Fruit fly (Drosophila melanogaster) whole organism, embryonic: Measurements from ENCODE around the gene sage.
A peak's percentile ranks its signal among the peaks of the same experiment; 100 is the strongest.

ENCODE experiments used
- B-H2 ChIP-seq: fragments of 200-800 bp; sonication (Bioruptor generic); optimal IDR thresholded peaks from 2 replicates; lab custom pipeline; 2018; ENCODE audit warnings: missing biosample characterization, mild to moderate bottlenecking, missing genetic modification characterization
- Bgb ChIP-seq: fragments of 200-800 bp; sonication (Bioruptor generic); IDR thresholded peaks from 2 replicates; pipeline ENCODE4 v1.3.6; 2022; ENCODE audit warnings: missing biosample characterization, missing genetic modification characterization; ENCODE audit not compliant: partially characterized antibody
- Bteb2 ChIP-seq: fragments of 200-800 bp; sonication (Bioruptor generic); optimal IDR thresholded peaks from 2 replicates; lab custom pipeline; 2016; ENCODE audit warnings: missing biosample characterization, missing genetic modification characterization
- CG10366 ChIP-seq: fragments of 200-800 bp; sonication (Bioruptor generic); IDR thresholded peaks from 2 replicates; pipeline ENCODE4 v1.3.6; 2022; ENCODE audit warnings: missing biosample characterization, missing genetic modification characterization
- CG11247 ChIP-seq: fragments of 200-800 bp; sonication (Bioruptor generic); IDR thresholded peaks from 2 replicates; pipeline ENCODE4 v1.3.6; 2022; ENCODE audit warnings: missing biosample characterization, missing genetic modification characterization
- CG12104 ChIP-seq: fragments of 200-800 bp; sonication (Bioruptor generic); optimal IDR thresholded peaks from 3 replicates; lab custom pipeline; 2016; ENCODE audit warnings: missing biosample characterization, missing genetic modification characterization
- CG12391 ChIP-seq: fragments of 200-800 bp; sonication (Bioruptor generic); optimal IDR thresholded peaks from 3 replicates; lab custom pipeline; 2018; ENCODE audit warnings: missing biosample characterization, mild to moderate bottlenecking, missing genetic modification characterization, moderate library complexity
- CG15479 ChIP-seq: fragments of 200-800 bp; sonication (Bioruptor generic); optimal IDR thresholded peaks from 3 replicates; lab custom pipeline; 2019; ENCODE audit warnings: missing biosample characterization, mild to moderate bottlenecking, missing genetic modification characterization, moderate library complexity
- CG2116 ChIP-seq: fragments of 200-800 bp; sonication (Bioruptor generic); optimal IDR thresholded peaks from 3 replicates; lab custom pipeline; 2018; ENCODE audit warnings: missing biosample characterization, mild to moderate bottlenecking, missing genetic modification characterization
- CG3163 ChIP-seq: fragments of 200-800 bp; sonication (Bioruptor generic); optimal IDR thresholded peaks from 3 replicates; lab custom pipeline; 2016; ENCODE audit warnings: missing biosample characterization, missing genetic modification characterization
- CG33557 ChIP-seq: fragments of 200-800 bp; sonication (Bioruptor generic); optimal IDR thresholded peaks from 2 replicates; lab custom pipeline; 2019; ENCODE audit warnings: missing biosample characterization, mild to moderate bottlenecking, missing genetic modification characterization, moderate library complexity
- CG34376 ChIP-seq: fragments of 200-800 bp; sonication (Bioruptor generic); optimal IDR thresholded peaks from 2 replicates; lab custom pipeline; 2018; ENCODE audit warnings: missing biosample characterization, mild to moderate bottlenecking, missing genetic modification characterization
- CG6254 ChIP-seq: fragments of 200-800 bp; sonication (Bioruptor generic); optimal IDR thresholded peaks from 3 replicates; lab custom pipeline; 2017; ENCODE audit warnings: mild to moderate bottlenecking, missing biosample characterization, missing genetic modification reagents, missing genetic modification characterization
- CG6813 ChIP-seq: fragments of 200-800 bp; sonication (Bioruptor generic); optimal IDR thresholded peaks from 2 replicates; lab custom pipeline; 2017; ENCODE audit warnings: missing biosample characterization, missing genetic modification characterization, mild to moderate bottlenecking, moderate library complexity, missing genetic modification reagents
- CG7271 ChIP-seq: fragments of 200-800 bp; sonication (Bioruptor generic); optimal IDR thresholded peaks from 2 replicates; lab custom pipeline; 2018; ENCODE audit warnings: missing biosample characterization, mild to moderate bottlenecking, missing genetic modification characterization, moderate library complexity
- CG8359 ChIP-seq: fragments of 200-800 bp; sonication (Bioruptor generic); optimal IDR thresholded peaks from 2 replicates; lab custom pipeline; 2017; ENCODE audit warnings: missing biosample characterization, mild to moderate bottlenecking, missing genetic modification characterization, borderline replicate concordance
- CoRest ChIP-seq: fragments of 200-800 bp; sonication (Bioruptor generic); optimal IDR thresholded peaks from 3 replicates; lab custom pipeline; 2018; ENCODE audit warnings: missing biosample characterization, mild to moderate bottlenecking, missing genetic modification characterization, moderate library complexity
- E2f1 ChIP-seq: fragments of 200-800 bp; sonication (Bioruptor generic); IDR thresholded peaks from 2 replicates; pipeline ENCODE4 v1.3.6; 2022; ENCODE audit warnings: missing biosample characterization, missing genetic modification characterization
- Ets97D ChIP-seq: fragments of 200-800 bp; sonication (Bioruptor generic); optimal IDR thresholded peaks from 3 replicates; lab custom pipeline; 2016; ENCODE audit warnings: missing biosample characterization, missing genetic modification characterization
- HLH4C ChIP-seq: fragments of 200-800 bp; sonication (Bioruptor generic); IDR thresholded peaks from 3 replicates; pipeline ENCODE4 v1.3.6; 2022; ENCODE audit warnings: missing biosample characterization, missing genetic modification characterization; ENCODE audit not compliant: partially characterized antibody
- Hey ChIP-seq: fragments of 200-800 bp; sonication (Bioruptor generic); optimal IDR thresholded peaks from 3 replicates; lab custom pipeline; 2018; ENCODE audit warnings: missing biosample characterization, mild to moderate bottlenecking, missing genetic modification characterization
- MESR4 ChIP-seq: fragments of 200-800 bp; sonication (Bioruptor generic); optimal IDR thresholded peaks from 2 replicates; lab custom pipeline; 2018; ENCODE audit warnings: missing biosample characterization, mild to moderate bottlenecking, missing genetic modification characterization, moderate library complexity
- MTF-1 ChIP-seq: fragments of 200-800 bp; sonication (Bioruptor generic); optimal IDR thresholded peaks from 2 replicates; lab custom pipeline; 2018; ENCODE audit warnings: missing biosample characterization, mild to moderate bottlenecking, missing genetic modification characterization, borderline replicate concordance
- Side ChIP-seq: fragments of 200-800 bp; sonication (Bioruptor generic); optimal IDR thresholded peaks from 2 replicates; lab custom pipeline; 2016; ENCODE audit warnings: missing biosample characterization, missing genetic modification characterization
- Sry-β ChIP-seq: fragments of 200-800 bp; sonication (Bioruptor generic); optimal IDR thresholded peaks from 2 replicates; lab custom pipeline; 2018; ENCODE audit warnings: missing biosample characterization, mild to moderate bottlenecking, missing genetic modification characterization, moderate library complexity
- Ssrp ChIP-seq: fragments of 200-800 bp; sonication (Bioruptor generic); optimal IDR thresholded peaks from 2 replicates; lab custom pipeline; 2018; ENCODE audit warnings: missing biosample characterization, mild to moderate bottlenecking, missing genetic modification characterization, moderate library complexity
- Xbp1 ChIP-seq: fragments of 200-800 bp; sonication (Bioruptor generic); optimal IDR thresholded peaks from 3 replicates; lab custom pipeline; 2016; ENCODE audit warnings: missing biosample characterization, mild to moderate bottlenecking, missing genetic modification characterization
- Xrp1 ChIP-seq: fragments of 200-800 bp; sonication (Bioruptor generic); IDR thresholded peaks from 2 replicates; pipeline ENCODE4 v1.3.6; 2022; ENCODE audit warnings: missing biosample characterization, missing genetic modification characterization
- ab ChIP-seq: fragments of 200-800 bp; sonication (Bioruptor generic); optimal IDR thresholded peaks from 2 replicates; lab custom pipeline; 2016; ENCODE audit warnings: missing biosample characterization, missing genetic modification characterization
- btn ChIP-seq: fragments of 200-800 bp; sonication (Bioruptor generic); optimal IDR thresholded peaks from 2 replicates; lab custom pipeline; 2016; ENCODE audit warnings: missing biosample characterization, missing genetic modification characterization
- cad ChIP-seq: fragments of >200 bp; optimal IDR thresholded peaks from 2 replicates; lab custom pipeline; 2017; ENCODE audit warnings: missing biosample characterization, missing genetic modification characterization
- corto ChIP-seq: fragments of 200-800 bp; sonication (Bioruptor generic); optimal IDR thresholded peaks from 2 replicates; lab custom pipeline; 2016; ENCODE audit warnings: missing biosample characterization, mild to moderate bottlenecking, missing genetic modification characterization, moderate library complexity
- danr ChIP-seq: fragments of 200-800 bp; sonication (Bioruptor generic); IDR thresholded peaks from 2 replicates; pipeline ENCODE4 v1.3.6; 2022; ENCODE audit warnings: missing biosample characterization, missing genetic modification characterization
- gcm2 ChIP-seq: fragments of 200-800 bp; sonication (Bioruptor generic); optimal IDR thresholded peaks from 2 replicates; lab custom pipeline; 2016; ENCODE audit warnings: missing biosample characterization, missing genetic modification characterization
- h ChIP-seq: fragments of >200 bp; optimal IDR thresholded peaks from 2 replicates; lab custom pipeline; 2017
- her ChIP-seq: fragments of 200-800 bp; sonication (Bioruptor generic); optimal IDR thresholded peaks from 2 replicates; lab custom pipeline; 2016; ENCODE audit warnings: missing biosample characterization, missing genetic modification characterization
- kay ChIP-seq: fragments of 200-800 bp; sonication (Bioruptor generic); optimal IDR thresholded peaks from 2 replicates; lab custom pipeline; 2016; ENCODE audit warnings: missing biosample characterization, missing genetic modification characterization
- klu ChIP-seq: fragments of 200-800 bp; sonication (Bioruptor generic); IDR thresholded peaks from 2 replicates; pipeline ENCODE4 v1.3.6; 2022; ENCODE audit warnings: missing biosample characterization, missing genetic modification characterization
- maf-S ChIP-seq: fragments of 200-800 bp; sonication (Bioruptor generic); optimal IDR thresholded peaks from 2 replicates; lab custom pipeline; 2016; ENCODE audit warnings: missing biosample characterization, missing genetic modification characterization
- nerfin-1 ChIP-seq: fragments of 200-800 bp; sonication (Bioruptor generic); optimal IDR thresholded peaks from 3 replicates; lab custom pipeline; 2019; ENCODE audit warnings: missing biosample characterization, mild to moderate bottlenecking, missing genetic modification characterization, moderate library complexity
- pb ChIP-seq: fragments of 200-800 bp; sonication (Bioruptor generic); optimal IDR thresholded peaks from 3 replicates; lab custom pipeline; 2016; ENCODE audit warnings: missing biosample characterization, missing genetic modification characterization
- pita ChIP-seq: fragments of 200-800 bp; sonication (Bioruptor generic); optimal IDR thresholded peaks from 2 replicates; lab custom pipeline; 2017; ENCODE audit warnings: missing biosample characterization, mild to moderate bottlenecking, missing genetic modification characterization
- sens ChIP-seq: fragments of 200-800 bp; sonication (Bioruptor generic); peaks from one replicate; lab custom pipeline; 2016; ENCODE audit warnings: missing biosample characterization, missing genetic modification characterization
- shn ChIP-seq: fragments of 200-800 bp; sonication (Bioruptor generic); optimal IDR thresholded peaks from 3 replicates; lab custom pipeline; 2016; ENCODE audit warnings: missing biosample characterization, missing genetic modification characterization
- slp2 ChIP-seq: fragments of 200-800 bp; sonication (Bioruptor generic); optimal IDR thresholded peaks from 2 replicates; lab custom pipeline; 2016; ENCODE audit warnings: missing biosample characterization, missing genetic modification characterization
- stwl ChIP-seq: fragments of 200-800 bp; sonication (Bioruptor generic); optimal IDR thresholded peaks from 3 replicates; lab custom pipeline; 2018; ENCODE audit warnings: missing biosample characterization, mild to moderate bottlenecking, missing genetic modification characterization, moderate library complexity
- tgo ChIP-seq: fragments of 200-800 bp; sonication (Bioruptor generic); IDR thresholded peaks from 3 replicates; pipeline ENCODE4 v1.3.6; 2022; ENCODE audit warnings: missing biosample characterization, missing genetic modification characterization
- tup ChIP-seq: fragments of 200-800 bp; sonication (Bioruptor generic); optimal IDR thresholded peaks from 2 replicates; lab custom pipeline; 2016; ENCODE audit warnings: missing biosample characterization, mild to moderate bottlenecking, missing genetic modification characterization, moderate library complexity
- unc-4 ChIP-seq: fragments of 200-800 bp; sonication (Bioruptor generic); IDR thresholded peaks from 2 replicates; pipeline ENCODE4 v1.3.6; 2022; ENCODE audit warnings: missing biosample characterization, missing genetic modification characterization; ENCODE audit not compliant: partially characterized antibody
- vnd ChIP-seq: fragments of 200-800 bp; sonication (Bioruptor generic); IDR thresholded peaks from 3 replicates; pipeline ENCODE4 v1.3.6; 2022; ENCODE audit warnings: missing biosample characterization, missing genetic modification characterization; ENCODE audit not compliant: partially characterized antibody

Gene sage

dm6 chr3R:9245576-9246200, 18.3 kb downstream of the sage start, which contains the start of gene Vps15 (continued):
- TF ChIP-seq maf-S (GFP tag; lab: Kevin White, UChicago) (peak; percentile 66), Xbp1 (GFP tag; lab: Kevin White, UChicago) (peak; percentile 83), btn (GFP tag; lab: Kevin White, UChicago) (no peak), Bteb2 (GFP tag; lab: Kevin White, UChicago) (peak; percentile 68), CG6813 (GFP tag; lab: Kevin White, UChicago) (no peak), CG12391 (tag; lab: Kevin White, UChicago) (peak; percentile 93), pb (no peak), Hey (tag; lab: Kevin White, UChicago) (no peak), Bgb (peak; percentile 85), her (peak; percentile 47), danr (GFP tag; lab: Robert Waterston, UW) (no peak), HLH4C (GFP tag; lab: Robert Waterston, UW) (peak; percentile 96), corto (GFP tag; lab: Kevin White, UChicago) (no peak), cad (GFP tag; lab: Kevin White, UChicago) (no peak), CG2116 (GFP tag; lab: Kevin White, UChicago) (peak; percentile 94), kay (GFP tag; lab: Kevin White, UChicago) (peak; percentile 63), CG7271 (tag; lab: Kevin White, UChicago) (peak; percentile 71), unc-4 (GFP tag; lab: Robert Waterston, UW) (peak; percentile 92), CG34376 (GFP tag; lab: Kevin White, UChicago) (peak; percentile 62), tup (GFP tag; lab: Kevin White, UChicago) (no peak), MESR4 (GFP tag; lab: Kevin White, UChicago) (peak; percentile 73), vnd (peak; percentile 84), CG10366 (GFP tag; lab: Robert Waterston, UW) (peak; percentile 60), CG15479 (GFP tag; lab: Kevin White, UChicago) (no peak), Sry-β (no peak), CG12104 (peak; percentile 33), klu (peak; percentile 50; the same call in 1 of the 2 replicates), CG11247 (peak; percentile 57), nerfin-1 (peak; percentile 74), pita (GFP tag; lab: Kevin White, UChicago) (no peak), B-H2 (peak; percentile 73), shn (peak; percentile 1), Side (GFP tag; lab: Kevin White, UChicago) (peak; percentile 75), MTF-1 (GFP tag; lab: Kevin White, UChicago) (peak; percentile 12), stwl (tag; lab: Kevin White, UChicago) (peak; percentile 63), Ets97D (GFP tag; lab: Kevin White, UChicago) (peak; percentile 55), CG8359 (GFP tag; lab: Kevin White, UChicago) (no peak), ab (GFP tag; lab: Kevin White, UChicago) (no peak), h (lab: Kevin White, UChicago) (no peak), Ssrp (tag; lab: Kevin White, UChicago) (peak; percentile 65), gcm2 (GFP tag; lab: Kevin White, UChicago) (no peak), CG3163 (GFP tag; lab: Kevin White, UChicago) (no peak), E2f1 (GFP tag; lab: Robert Waterston, UW) (peak; percentile 47; the same call in 1 of the 2 replicates), sens (peak; percentile 96), slp2 (GFP tag; lab: Kevin White, UChicago) (peak; percentile 65), tgo (GFP tag; lab: Robert Waterston, UW) (peak; percentile 65; the same call in 2 of the 3 replicates), CG33557 (GFP tag; lab: Kevin White, UChicago) (peak; percentile 72), CoRest (tag; lab: Kevin White, UChicago) (peak; percentile 86), Xrp1 (peak; percentile 85), CG6254 (GFP tag; lab: Kevin White, UChicago) (peak; percentile 4)
